Worm (Caenorhabditis elegans) whole organism, L1 larva: ENCODE measurements around the gene clec-133.

Source experiments
- blmp-1 ChIP-seq: fragments of 150-350 bp; optimal IDR thresholded peaks from 2 replicates; lab custom pipeline; 2014; ENCODE audit warnings: missing biosample characterization, missing genetic modification characterization
- efl-1 ChIP-seq, 4 experiments: fragments of 150-350 bp; optimal IDR thresholded peaks in 3 of 4; peaks in 1 of 4; 1 replicate in 1 of 4; 2 replicates in 3 of 4; lab custom pipeline; 2014; ENCODE audit warnings: missing biosample characterization in 2 of 4, missing genetic modification characterization in 2 of 4, missing genetic modification reagents in 2 of 4
- egl-27 ChIP-seq, 2 experiments: fragments of 150-350 bp in 1 of 2; sonication (generic microtip); optimal IDR thresholded peaks; 3 replicates each; lab custom pipeline; 2017 to 2018; ENCODE audit warnings: missing biosample characterization in 2 of 2, missing genetic modification characterization in 2 of 2, missing genetic modification reagents in 2 of 2
- fos-1 ChIP-seq: fragments of 150-350 bp; optimal IDR thresholded peaks from 2 replicates; lab custom pipeline; 2014; ENCODE audit warnings: missing biosample characterization, missing genetic modification characterization
- jun-1 ChIP-seq: fragments of 150-350 bp; optimal IDR thresholded peaks from 2 replicates; lab custom pipeline; 2014; ENCODE audit warnings: missing biosample characterization, missing genetic modification reagents, missing genetic modification characterization
- lin-13 ChIP-seq: fragments of 150-350 bp; optimal IDR thresholded peaks from 2 replicates; lab custom pipeline; 2014; ENCODE audit warnings: missing biosample characterization, missing genetic modification reagents, missing genetic modification characterization
- mep-1 ChIP-seq: fragments of 150-350 bp; optimal IDR thresholded peaks from 2 replicates; lab custom pipeline; 2014; ENCODE audit warnings: missing biosample characterization, missing genetic modification characterization
- nhr-11 ChIP-seq: fragments of 150-350 bp; optimal IDR thresholded peaks from 2 replicates; lab custom pipeline; 2014; ENCODE audit warnings: missing biosample characterization, missing genetic modification characterization
- nhr-12 ChIP-seq: sonication (generic microtip); optimal IDR thresholded peaks from 2 replicates; lab custom pipeline; 2017; ENCODE audit warnings: missing biosample characterization, missing genetic modification characterization
- nhr-28 ChIP-seq: fragments of 150-350 bp; optimal IDR thresholded peaks from 2 replicates; lab custom pipeline; 2014; ENCODE audit warnings: missing biosample characterization, missing genetic modification characterization
- snpc-4 ChIP-seq: fragments of 150-350 bp; optimal IDR thresholded peaks from 2 replicates; lab custom pipeline; 2014; ENCODE audit warnings: missing biosample characterization, missing genetic modification characterization
- snu-23 ChIP-seq: sonication (generic microtip); optimal IDR thresholded peaks from 2 replicates; lab custom pipeline; 2016; ENCODE audit warnings: missing genetic modification characterization, missing compliant biosample characterization

ce11 chrII:3626872-3627271 is 48.7 kb downstream of the clec-133 start, which contains the start of gene M151.3:
- TF ChIP-seq lin-13 (GFP tag; lab: Kevin White, UChicago), result no peak
- TF ChIP-seq snu-23 (GFP tag; lab: Kevin White, UChicago), result no peak
- no peak for TF ChIP-seq efl-1 (optimal IDR thresholded peaks at IDR 0.05; lab: Kevin White, UChicago)
- no peak for TF ChIP-seq efl-1 (GFP tag; optimal IDR thresholded peaks at IDR 0.05 in 1 of 2; lab: Kevin White, UChicago)
- no peak for TF ChIP-seq fos-1 (tag; lab: Kevin White, UChicago)
- TF ChIP-seq blmp-1 (tag; lab: Kevin White, UChicago), result no peak
- no peak for TF ChIP-seq jun-1 (tag; lab: Kevin White, UChicago)
- TF ChIP-seq nhr-28, result no peak
- no peak for TF ChIP-seq mep-1 (tag; lab: Kevin White, UChicago)
- no peak for TF ChIP-seq nhr-11 (tag; lab: Kevin White, UChicago)
- TF ChIP-seq snpc-4 (tag; lab: Kevin White, UChicago), result no peak
- TF ChIP-seq egl-27 (tag; optimal IDR thresholded peaks at IDR 0.05; lab: Kevin White, UChicago), result no peak
- no peak for TF ChIP-seq nhr-12 (tag; lab: Kevin White, UChicago)
